Worm (Caenorhabditis elegans): Measurements from ENCODE around the gene F32D8.14.
A peak's percentile ranks its signal among the peaks of the same experiment; 100 is the strongest.

F32D8.14 gene

DNA sequence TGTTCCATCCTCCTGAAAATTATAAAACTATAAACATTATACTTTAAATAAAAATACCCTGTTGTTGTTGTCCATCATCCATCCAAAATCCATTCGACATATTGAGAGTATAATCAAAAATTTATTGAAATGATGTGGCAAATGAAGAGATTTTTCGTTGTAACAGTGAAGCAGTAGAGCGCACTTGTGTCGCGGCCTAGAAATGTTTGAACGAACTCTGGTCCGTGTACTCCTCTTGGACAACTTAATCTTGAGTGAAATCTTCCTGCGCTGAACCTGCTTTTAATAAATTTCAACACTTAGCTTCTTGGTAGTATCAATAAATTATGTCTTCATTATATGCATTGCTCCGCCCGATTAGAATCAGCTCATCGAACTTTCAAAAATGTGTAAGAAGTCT is at the start of gene F32D8.14, which contains the start of gene F32D8.5:
Gene F32D8.14 (minus strand): TSS at position 188 of the 400 bp plus-strand sequence.
Gene F32D8.5 (plus strand): TSS at position 200 of the 400 bp plus-strand sequence.
- TF ChIP-seq dao-5 (tag; optimal IDR thresholded peaks at IDR 0.05), result no peak
- TF ChIP-seq W03F9.2 (tag; optimal IDR thresholded peaks at IDR 0.05), result peak; percentile 92
- peak; percentile 33 for TF ChIP-seq him-1 (tag; optimal IDR thresholded peaks at IDR 0.05)

DNA sequence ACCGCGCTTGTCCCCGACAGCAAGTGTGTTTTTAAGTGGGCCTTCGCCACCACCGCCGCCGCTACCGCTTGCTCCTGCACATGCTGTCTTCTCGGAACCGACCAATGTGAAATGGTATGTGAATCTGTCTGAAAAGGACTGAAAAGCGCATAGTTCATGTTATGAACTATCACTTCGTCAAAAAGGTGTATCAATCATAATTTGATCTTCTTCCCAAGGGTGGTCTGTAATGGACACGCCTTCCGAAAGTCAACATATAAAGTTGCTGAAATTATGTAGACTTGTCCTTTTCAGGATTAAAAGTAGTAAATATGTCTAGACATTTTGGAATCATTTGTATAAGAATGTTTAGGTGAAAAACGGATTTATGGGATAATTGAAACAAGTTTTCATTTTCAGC is 47.6 kb upstream of the F32D8.14 start, which contains the start of gene zip-9:
Gene zip-9 (plus strand): TSS at position 301 of the 400 bp plus-strand sequence.
- no peak for TF ChIP-seq dao-5 (tag; optimal IDR thresholded peaks at IDR 0.05)
- TF ChIP-seq W03F9.2 (tag; optimal IDR thresholded peaks at IDR 0.05), result no peak
- no peak for TF ChIP-seq him-1 (tag; optimal IDR thresholded peaks at IDR 0.05)

DNA sequence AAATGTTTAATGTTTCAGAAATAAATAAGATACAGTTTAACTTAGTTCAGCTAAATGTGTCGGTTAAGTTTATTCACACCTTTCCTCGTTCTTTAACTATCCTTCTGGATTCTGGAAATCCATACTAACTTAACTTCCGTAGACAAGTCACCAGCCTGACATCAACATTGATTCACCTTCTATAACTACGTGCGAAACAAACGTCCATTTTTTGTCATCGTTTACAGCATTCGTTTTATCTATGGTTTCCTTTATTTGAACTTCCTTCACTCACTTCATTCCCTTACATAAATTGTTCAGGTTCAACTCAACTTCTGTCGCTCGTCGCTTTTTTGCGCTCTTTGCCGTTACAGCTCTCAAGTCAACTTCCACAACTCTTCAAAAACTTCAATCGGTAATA is 46.6 kb upstream of the F32D8.14 start, which contains the start of gene F17C11.26:
Gene F17C11.26 (plus strand): TSS at position 301 of the 400 bp plus-strand sequence.
- TF ChIP-seq him-1 (tag; optimal IDR thresholded peaks at IDR 0.05), result no peak
- TF ChIP-seq W03F9.2 (tag; optimal IDR thresholded peaks at IDR 0.05), result no peak
- TF ChIP-seq dao-5 (tag; optimal IDR thresholded peaks at IDR 0.05), result no peak

DNA sequence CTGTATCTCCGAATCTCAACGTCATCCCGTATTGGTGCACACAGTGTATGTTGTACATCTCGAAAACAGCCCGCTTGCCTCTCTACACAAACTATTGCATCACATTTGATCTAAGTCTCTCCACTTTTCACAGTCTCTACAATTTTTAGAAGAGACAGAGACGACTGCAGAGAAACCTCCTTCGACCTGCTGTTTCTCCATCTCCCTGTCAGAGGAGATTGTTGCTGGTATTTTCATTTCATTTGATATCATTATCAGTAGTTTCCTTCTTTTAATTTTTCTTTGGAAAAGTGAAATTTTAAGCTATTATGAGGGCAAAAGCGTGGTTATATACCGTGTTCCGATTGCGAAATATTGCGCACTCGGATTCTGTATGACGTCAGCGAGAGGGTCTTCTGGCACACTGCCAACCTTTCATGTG is 46.0 kb upstream of the F32D8.14 start:
- TF ChIP-seq him-1 (tag; optimal IDR thresholded peaks at IDR 0.05) (no peak), dao-5 (tag; optimal IDR thresholded peaks at IDR 0.05) (no peak), W03F9.2 (tag; optimal IDR thresholded peaks at IDR 0.05) (peak; percentile 19)

DNA sequence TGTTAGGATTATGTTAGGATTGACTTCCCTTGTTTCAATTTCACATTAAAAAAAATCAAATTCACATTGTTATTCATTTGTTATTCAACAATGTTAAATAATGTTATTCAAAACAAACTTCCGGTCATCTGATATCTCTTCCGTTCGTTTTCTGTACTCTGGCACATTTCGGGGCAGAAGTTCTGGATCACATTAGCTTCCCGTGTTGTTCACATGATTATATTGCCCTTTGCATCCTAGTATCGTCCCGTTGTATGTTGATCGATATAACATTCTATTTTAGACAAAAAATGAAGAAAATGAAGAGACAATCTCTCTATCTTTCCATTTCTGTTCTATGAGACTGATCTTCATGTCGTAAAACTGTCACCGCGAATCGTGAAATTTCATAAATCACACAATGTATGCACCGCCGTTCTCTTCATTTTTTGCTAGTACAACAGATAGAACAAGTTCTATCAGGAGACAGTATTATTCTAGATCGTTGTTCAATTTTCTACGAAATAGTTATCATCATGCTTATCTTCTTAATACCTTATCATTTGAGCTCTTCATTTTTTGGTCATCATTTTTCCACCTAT is 45.5 kb upstream of the F32D8.14 start:
- TF ChIP-seq dao-5 (tag; optimal IDR thresholded peaks at IDR 0.05) (no peak), him-1 (tag; optimal IDR thresholded peaks at IDR 0.05) (no peak), W03F9.2 (tag; optimal IDR thresholded peaks at IDR 0.05) (no peak)

DNA sequence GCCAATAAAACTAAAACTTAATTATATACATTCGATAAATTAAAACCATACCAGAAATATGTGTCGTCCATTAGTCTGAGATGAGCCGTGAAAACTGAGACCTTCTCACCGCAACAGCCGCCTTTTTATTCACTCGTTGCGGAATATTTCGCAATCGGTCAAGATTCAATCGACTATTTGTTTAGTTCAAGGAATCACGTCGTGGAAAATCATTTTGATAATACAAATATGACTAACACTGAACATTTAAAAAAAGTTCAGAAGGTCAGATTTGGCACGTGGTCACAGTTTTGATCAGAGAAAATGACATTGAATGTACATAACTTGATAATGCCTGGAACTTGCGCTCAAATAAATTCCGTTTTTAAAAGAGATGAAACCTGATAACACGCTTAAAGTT is 44.2 kb upstream of the F32D8.14 start, which contains the start of gene F17C11.11:
Gene F17C11.11 (minus strand): TSS at position 79 of the 400 bp plus-strand sequence.
- TF ChIP-seq dao-5 (tag; optimal IDR thresholded peaks at IDR 0.05) (no peak), W03F9.2 (tag; optimal IDR thresholded peaks at IDR 0.05) (no peak), him-1 (tag; optimal IDR thresholded peaks at IDR 0.05) (no peak)

DNA sequence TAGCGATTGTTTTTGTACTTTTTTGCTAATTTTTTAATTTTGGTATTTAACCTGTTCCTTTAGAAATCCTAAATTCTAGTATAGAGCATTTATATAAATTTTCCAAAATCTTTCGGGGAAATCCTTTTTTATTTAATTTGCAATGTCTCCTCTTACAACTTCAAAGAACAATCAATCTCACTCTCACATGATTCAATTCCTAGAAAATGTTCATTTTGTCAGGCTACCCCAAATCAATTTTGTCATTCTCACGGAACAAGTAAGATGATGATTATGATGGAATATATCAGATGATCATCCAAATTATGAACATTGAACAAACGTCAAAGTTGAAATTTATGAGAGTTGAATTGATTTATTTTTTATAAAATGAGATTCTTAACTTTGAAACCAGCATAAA is 42.7 kb upstream of the F32D8.14 start:
- TF ChIP-seq dao-5 (tag; optimal IDR thresholded peaks at IDR 0.05) (no peak), him-1 (tag; optimal IDR thresholded peaks at IDR 0.05) (no peak), W03F9.2 (tag; optimal IDR thresholded peaks at IDR 0.05) (peak; percentile 10)

DNA sequence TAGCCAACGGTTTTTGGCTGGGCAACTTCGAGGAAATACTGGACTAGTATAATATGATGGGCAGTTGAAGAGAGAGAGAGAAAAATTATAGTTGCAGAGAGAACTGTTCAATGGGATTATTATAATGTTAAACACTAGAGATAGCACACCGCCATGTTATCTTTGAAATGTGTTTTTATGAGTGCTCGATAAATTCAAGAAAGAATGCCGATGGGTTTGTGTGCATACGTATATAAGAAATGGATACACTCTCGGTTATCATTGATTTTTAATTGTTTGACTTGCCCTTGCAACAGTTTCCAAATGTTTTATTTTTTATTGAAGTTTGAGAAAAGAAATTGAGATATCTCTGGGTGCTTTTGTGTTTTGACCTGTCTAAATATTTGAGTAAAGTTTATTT is 42.1 kb upstream of the F32D8.14 start, which contains the start of gene F17C11.12:
Gene F17C11.12 (minus strand): TSS at position 240 of the 400 bp plus-strand sequence.
- TF ChIP-seq dao-5 (tag; optimal IDR thresholded peaks at IDR 0.05), result no peak
- no peak for TF ChIP-seq him-1 (tag; optimal IDR thresholded peaks at IDR 0.05)
- TF ChIP-seq W03F9.2 (tag; optimal IDR thresholded peaks at IDR 0.05), result no peak

DNA sequence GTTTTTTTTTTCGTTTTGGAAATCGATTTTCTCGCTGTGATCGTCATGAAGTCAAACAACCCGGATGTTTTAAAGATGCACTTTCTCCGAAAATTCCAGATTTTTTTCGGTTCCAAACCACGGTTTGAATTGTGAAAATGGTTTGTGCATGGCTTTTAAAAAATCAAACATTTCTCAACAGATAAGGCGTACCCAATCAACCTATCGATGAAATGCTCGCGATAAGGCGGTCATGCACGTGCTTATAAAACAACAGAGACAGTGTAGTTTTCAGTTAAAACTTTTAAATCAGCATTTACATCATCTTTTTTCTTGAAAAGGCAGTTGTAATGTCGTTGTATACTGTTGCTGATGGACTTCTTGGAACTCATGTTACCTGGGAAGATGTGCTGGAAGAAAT is 37.8 kb upstream of the F32D8.14 start, which contains the start of gene F58B4.5:
Gene F58B4.5 (plus strand): TSS at position 283 of the 400 bp plus-strand sequence.
- TF ChIP-seq him-1 (tag; optimal IDR thresholded peaks at IDR 0.05) (no peak), W03F9.2 (tag; optimal IDR thresholded peaks at IDR 0.05) (peak; percentile 21)

DNA sequence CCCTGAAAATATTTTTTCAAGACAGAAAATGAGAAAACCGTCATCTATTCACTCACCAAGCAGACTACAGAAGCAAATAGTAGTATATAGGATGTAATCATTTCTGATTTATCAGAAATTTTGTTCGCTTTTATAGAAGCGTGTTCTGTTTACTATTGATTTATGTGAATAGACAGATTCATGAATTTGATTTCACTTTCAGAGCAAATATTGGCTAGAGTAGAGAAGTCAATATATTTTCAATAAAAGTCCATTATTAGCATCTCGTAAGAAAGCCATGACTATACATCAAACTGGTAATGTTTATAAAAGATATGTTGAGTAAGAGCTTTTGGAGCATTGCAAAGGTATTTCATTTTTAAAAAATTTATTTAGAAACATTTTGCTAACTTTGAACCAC is 36.6 kb upstream of the F32D8.14 start, which contains the start of gene scvp-1:
Gene scvp-1 (minus strand): TSS at position 101 of the 400 bp plus-strand sequence.
- no peak for TF ChIP-seq him-1 (tag; optimal IDR thresholded peaks at IDR 0.05)
- no peak for TF ChIP-seq dao-5 (tag; optimal IDR thresholded peaks at IDR 0.05)
- TF ChIP-seq W03F9.2 (tag; optimal IDR thresholded peaks at IDR 0.05), result no peak

DNA sequence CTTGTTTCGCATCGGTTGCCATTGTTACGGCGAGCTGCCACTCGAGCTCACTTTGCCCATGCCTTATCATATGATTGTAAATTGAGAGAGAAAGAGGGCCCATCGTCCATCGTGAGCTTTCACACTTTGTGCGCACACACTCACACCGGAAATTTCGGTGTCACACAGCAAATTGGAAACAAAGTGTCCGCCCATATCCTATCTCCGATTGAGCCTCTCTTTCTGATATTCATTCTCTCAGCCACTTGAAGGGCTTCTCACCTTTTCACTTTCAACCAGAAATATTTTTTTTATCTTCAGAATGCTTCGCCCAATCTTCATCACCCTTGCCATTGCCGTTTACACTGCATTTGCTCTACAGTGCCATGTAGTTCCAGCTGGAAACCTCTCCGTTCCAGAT is 34.9 kb upstream of the F32D8.14 start, which contains the start of gene F58B4.3:
Gene F58B4.3 (plus strand): TSS at position 301 of the 400 bp plus-strand sequence.
- no peak for TF ChIP-seq him-1 (tag; optimal IDR thresholded peaks at IDR 0.05)
- no peak for TF ChIP-seq dao-5 (tag; optimal IDR thresholded peaks at IDR 0.05)
- no peak for TF ChIP-seq W03F9.2 (tag; optimal IDR thresholded peaks at IDR 0.05)

DNA sequence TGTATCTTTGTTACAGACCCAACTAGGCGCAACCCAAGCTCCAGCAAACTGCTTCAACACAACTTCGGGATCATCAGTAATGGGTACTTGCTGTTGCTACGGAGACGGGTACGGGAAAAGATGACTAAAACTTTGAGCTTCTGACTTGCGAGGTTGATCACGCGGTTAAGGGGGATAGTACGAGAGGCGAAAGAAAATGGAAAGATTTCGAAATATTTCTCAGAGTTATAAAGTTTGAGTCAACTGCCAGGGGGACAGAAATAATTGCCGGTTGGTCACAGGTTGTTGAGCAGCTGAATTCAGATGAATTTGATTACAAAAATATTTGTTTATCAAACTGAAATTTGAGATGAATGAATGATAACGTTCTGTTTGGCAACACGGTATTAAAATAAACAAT is 31.1 kb upstream of the F32D8.14 start:
- no peak for TF ChIP-seq dao-5 (tag; optimal IDR thresholded peaks at IDR 0.05)
- TF ChIP-seq him-1 (tag; optimal IDR thresholded peaks at IDR 0.05), result no peak
- TF ChIP-seq W03F9.2 (tag; optimal IDR thresholded peaks at IDR 0.05), result no peak

DNA sequence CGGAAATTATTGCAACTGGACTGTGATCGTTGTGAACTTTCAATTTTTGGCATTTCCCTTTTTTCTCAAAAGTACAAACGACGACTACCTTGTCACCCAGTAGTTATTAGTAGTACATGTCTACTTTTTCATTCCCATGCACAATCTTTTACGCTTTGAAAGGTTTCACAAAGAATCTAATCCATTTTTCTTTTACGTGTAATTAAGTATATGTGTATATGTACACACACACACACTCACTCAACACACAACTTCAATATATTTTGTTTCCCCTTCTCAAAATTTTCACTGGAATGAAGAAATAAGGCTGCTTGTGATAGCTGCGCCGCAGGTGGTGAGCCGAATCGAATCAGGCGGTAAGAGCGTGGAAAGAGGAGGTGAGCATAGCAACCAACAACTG is 30.1 kb upstream of the F32D8.14 start, which contains the start of gene F58B4.6:
Gene F58B4.6 (plus strand): TSS at position 301 of the 400 bp plus-strand sequence.
- TF ChIP-seq W03F9.2 (tag; optimal IDR thresholded peaks at IDR 0.05) (no peak), him-1 (tag; optimal IDR thresholded peaks at IDR 0.05) (no peak), dao-5 (tag; optimal IDR thresholded peaks at IDR 0.05) (no peak)

DNA sequence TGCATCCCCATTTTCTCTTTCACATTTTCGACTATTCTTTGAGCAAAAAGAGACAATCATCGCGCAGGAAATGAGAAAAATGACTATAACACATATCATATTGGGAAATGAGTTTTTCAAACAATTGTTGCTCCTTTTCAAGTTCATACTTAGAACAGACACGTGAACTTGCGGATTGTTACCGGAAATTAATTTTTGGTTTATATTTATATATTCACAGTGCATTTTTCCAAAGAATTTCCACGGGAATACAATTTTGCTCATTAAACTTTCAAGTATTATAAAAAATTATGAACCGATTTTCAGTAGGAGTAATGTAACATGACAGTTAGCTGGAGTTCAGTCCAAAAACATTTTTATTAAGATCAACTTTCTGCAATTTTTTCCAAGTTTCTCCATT is 28.6 kb upstream of the F32D8.14 start, which contains the start of gene F58B4.7:
Gene F58B4.7 (minus strand): TSS at position 101 of the 400 bp plus-strand sequence.
- no peak for TF ChIP-seq dao-5 (tag; optimal IDR thresholded peaks at IDR 0.05)
- no peak for TF ChIP-seq W03F9.2 (tag; optimal IDR thresholded peaks at IDR 0.05)
- no peak for TF ChIP-seq him-1 (tag; optimal IDR thresholded peaks at IDR 0.05)
